Worm (Caenorhabditis elegans): ENCODE measurements around the gene R151.8.
A peak's percentile ranks its signal among the peaks of the same experiment; 100 is the strongest.

R151.8 gene

ce11 chrIII:7272088-7272487 is 42.5 kb upstream of the R151.8 start (continued):
- no peak for TF ChIP-seq Y75B8A.6 (GFP tag; IDR thresholded peaks at IDR 0.05)

ce11 chrIII:7271083-7271482 is 41.5 kb upstream of the R151.8 start:
- no peak for TF ChIP-seq daf-16 (GFP tag; optimal IDR thresholded peaks at IDR 0.05)
- peak; percentile 40 for TF ChIP-seq daf-16 (tag; optimal IDR thresholded peaks at IDR 0.05)
- TF ChIP-seq dmd-6 (GFP tag; IDR thresholded peaks at IDR 0.05): peak; percentile 35; the same call in 1 of the 2 replicates
- TF ChIP-seq nhr-6 (tag; optimal IDR thresholded peaks at IDR 0.05): peak; percentile 7
- no peak for TF ChIP-seq D1046.2 (GFP tag; IDR thresholded peaks at IDR 0.05)
- peak; percentile 39 for TF ChIP-seq mep-1 (tag; optimal IDR thresholded peaks at IDR 0.05)
- no peak for TF ChIP-seq lin-13 (GFP tag; optimal IDR thresholded peaks at IDR 0.05)
- no peak for TF ChIP-seq saeg-2 (GFP tag; IDR thresholded peaks at IDR 0.05)
- no peak for TF ChIP-seq aly-2 (tag; optimal IDR thresholded peaks at IDR 0.05)
- TF ChIP-seq dve-1 (tag; optimal IDR thresholded peaks at IDR 0.05; ENCODE audit: insufficient read depth): no peak
- no peak for TF ChIP-seq T20F7.1 (GFP tag; optimal IDR thresholded peaks at IDR 0.05)
- no peak for TF ChIP-seq Y48G9A.11 (GFP tag; IDR thresholded peaks at IDR 0.05)
- TF ChIP-seq duxl-1 (tag; optimal IDR thresholded peaks at IDR 0.05; ENCODE audit: poor library complexity): no peak
- no peak for TF ChIP-seq nhr-102 (tag; optimal IDR thresholded peaks at IDR 0.05)
- TF ChIP-seq hlh-30 (tag; optimal IDR thresholded peaks at IDR 0.05; ENCODE audit: insufficient read depth): peak; percentile 23
- TF ChIP-seq fkh-10 (GFP tag; optimal IDR thresholded peaks at IDR 0.05): no peak
- no peak for TF ChIP-seq dmd-9 (GFP tag; IDR thresholded peaks at IDR 0.05)
- TF ChIP-seq php-3 (GFP tag; IDR thresholded peaks at IDR 0.05): no peak
- no peak for TF ChIP-seq rbr-2 (tag; optimal IDR thresholded peaks at IDR 0.05)
- TF ChIP-seq lin-39 (tag; optimal IDR thresholded peaks at IDR 0.05): no peak
- peak; percentile 54 for TF ChIP-seq nhr-28 (tag; optimal IDR thresholded peaks at IDR 0.05)
- no peak for TF ChIP-seq ceh-82 (tag; optimal IDR thresholded peaks at IDR 0.05)
- no peak for TF ChIP-seq mes-2 (tag; optimal IDR thresholded peaks at IDR 0.05; ENCODE audit: poor library complexity, severe bottlenecking)

ce11 chrIII:7263028-7263427 is 33.4 kb upstream of the R151.8 start:
- TF ChIP-seq dmd-6 (GFP tag; IDR thresholded peaks at IDR 0.05): no peak
- TF ChIP-seq ama-1 (optimal IDR thresholded peaks at IDR 0.05): no peak
- TF ChIP-seq unc-62 (GFP tag; optimal IDR thresholded peaks at IDR 0.05 in 1 of 2): peak in 1 of 2 experiments; percentile 92
- no peak for TF ChIP-seq unc-62 (tag; optimal IDR thresholded peaks at IDR 0.05)

- TF ChIP-seq snpc-1.2 (GFP tag; IDR thresholded peaks at IDR 0.05) (no peak), nhr-10 (tag; optimal IDR thresholded peaks at IDR 0.05) (no peak), Y48G9A.11 (GFP tag; IDR thresholded peaks at IDR 0.05) (no peak), ctbp-1 (GFP tag; IDR thresholded peaks at IDR 0.05) (no peak), ces-1 (GFP tag; optimal IDR thresholded peaks at IDR 0.05) (peak; percentile 31), attf-4 (tag; optimal IDR thresholded peaks at IDR 0.05) (no peak), lim-7 (GFP tag; IDR thresholded peaks at IDR 0.05) (no peak)
Observed at ce11 chrIII:7262592-7262991, 33.0 kb upstream of the R151.8 start.

- TF ChIP-seq ZK546.5 (tag; optimal IDR thresholded peaks at IDR 0.05): no peak
- no peak for TF ChIP-seq ceh-44 (GFP tag; IDR thresholded peaks at IDR 0.05)
- peak; percentile 71 for TF ChIP-seq fkh-10 (GFP tag; optimal IDR thresholded peaks at IDR 0.05)
- TF ChIP-seq ces-1 (GFP tag; optimal IDR thresholded peaks at IDR 0.05): peak; percentile 10
- TF ChIP-seq tag-97 (GFP tag; IDR thresholded peaks at IDR 0.05): no peak
Observed at ce11 chrIII:7258931-7259330, 29.3 kb upstream of the R151.8 start, which contains the start of gene B0361.4. B0361.4 (plus strand) TSS chrIII:7258991.

Data from whole organism, L4 larva.